Fruit fly (Drosophila melanogaster): ENCODE results near the gene CG9072.

The CG9072 gene

dm6 chrX:15127880-15128644 is 32.2 kb upstream of the CG9072 start (continued):
- TF ChIP-seq grau (tag; optimal IDR thresholded peaks at IDR 0.05) (peak; percentile 13), Hr51 (GFP tag; optimal IDR thresholded peaks at IDR 0.05) (peak in 1 of 2 experiments; percentile 19), CG12299 (tag; optimal IDR thresholded peaks at IDR 0.05) (no peak)

dm6 chrX:15125496-15125895 is 29.7 kb upstream of the CG9072 start, which contains the start of gene drd:
Gene drd (plus strand): TSS chrX:15125753.
- no peak for TF ChIP-seq shn (GFP tag; optimal IDR thresholded peaks at IDR 0.05)
- TF ChIP-seq Nf-YA (GFP tag; IDR thresholded peaks at IDR 0.05) = no peak
- TF ChIP-seq CG5180 (GFP tag; optimal IDR thresholded peaks at IDR 0.05) = peak; percentile 79
- peak; percentile 42 for TF ChIP-seq cg (GFP tag; optimal IDR thresholded peaks at IDR 0.05)
- peak; percentile 13 for TF ChIP-seq CG15514 (GFP tag; optimal IDR thresholded peaks at IDR 0.05)
- no peak for TF ChIP-seq CG6654 (GFP tag; optimal IDR thresholded peaks at IDR 0.05)
- TF ChIP-seq sr (GFP tag; IDR thresholded peaks at IDR 0.05) = 0 out of 3 replicates have a peak, but pooled peaks have one; percentile 8
- TF ChIP-seq CG14050 (GFP tag; IDR thresholded peaks at IDR 0.05) = peak; percentile 40; the same call in 1 of the 3 replicates
- peak; percentile 71 for TF ChIP-seq Med (GFP tag)
- peak; percentile 89 for TF ChIP-seq Deaf1 (tag; optimal IDR thresholded peaks at IDR 0.05)
- TF ChIP-seq Spps (tag; optimal IDR thresholded peaks at IDR 0.05) = no peak
- peak; percentile 13 for TF ChIP-seq CG13894 (tag; optimal IDR thresholded peaks at IDR 0.05)
- 0 out of 4 replicates have a peak, but pooled peaks have one; percentile 62 for TF ChIP-seq chinmo (GFP tag; IDR thresholded peaks at IDR 0.05; ENCODE audit: partially characterized antibody)

dm6 chrX:15123418-15123994 is 27.7 kb upstream of the CG9072 start:
- TF ChIP-seq CG30403 (GFP tag; optimal IDR thresholded peaks at IDR 0.05) (peak; percentile 14), Sox102F (GFP tag; optimal IDR thresholded peaks at IDR 0.05) (peak; percentile 49), CG17359 (tag; optimal IDR thresholded peaks at IDR 0.05) (peak; percentile 8), Tbp (GFP tag; optimal IDR thresholded peaks at IDR 0.05) (no peak), CoRest (tag; optimal IDR thresholded peaks at IDR 0.05) (peak; percentile 9), CG18262 (tag; optimal IDR thresholded peaks at IDR 0.05) (peak; percentile 38), Blimp-1 (GFP tag; optimal IDR thresholded peaks at IDR 0.05) (peak; percentile 8), CG7556 (GFP tag; optimal IDR thresholded peaks at IDR 0.05) (peak; percentile 5), lola (GFP tag; optimal IDR thresholded peaks at IDR 0.05) (peak in 1 of 3 experiments; percentile 3), vnd (GFP tag; IDR thresholded peaks at IDR 0.05; ENCODE audit: partially characterized antibody) (no peak), D19A (tag; optimal IDR thresholded peaks at IDR 0.05) (no peak), Drgx (GFP tag; IDR thresholded peaks at IDR 0.05) (peak; percentile 29; the same call in 1 of the 2 replicates), Kr (GFP tag; optimal IDR thresholded peaks at IDR 0.05) (no peak), gem (tag; optimal IDR thresholded peaks at IDR 0.05) (peak; percentile 51), Ssrp (tag; optimal IDR thresholded peaks at IDR 0.05) (peak; percentile 40), CG2678 (tag; optimal IDR thresholded peaks at IDR 0.05) (peak; percentile 39), CG8924 (tag; optimal IDR thresholded peaks at IDR 0.05) (peak; percentile 14), cg (GFP tag; optimal IDR thresholded peaks at IDR 0.05) (no peak), dmrt99B (tag; optimal IDR thresholded peaks at IDR 0.05) (peak; percentile 57), CG17361 (GFP tag; IDR thresholded peaks at IDR 0.05) (peak; percentile 63; the same call in 2 of the 3 replicates), Sox100B (GFP tag; optimal IDR thresholded peaks at IDR 0.05) (peak; percentile 44), CG11504 (tag; optimal IDR thresholded peaks at IDR 0.05) (peak; percentile 62), phol (tag; optimal IDR thresholded peaks at IDR 0.05) (peak; percentile 22), CG15269 (tag; optimal IDR thresholded peaks at IDR 0.05) (peak; percentile 4), CG6854 (GFP tag; optimal IDR thresholded peaks at IDR 0.05) (no peak), lmd (GFP tag; IDR thresholded peaks at IDR 0.05) (no peak), Dip2 (GFP tag; IDR thresholded peaks at IDR 0.05) (no peak), CG31441 (GFP tag; IDR thresholded peaks at IDR 0.05) (peak; percentile 27; the same call in 1 of the 2 replicates), B-H1 (GFP tag; IDR thresholded peaks at IDR 0.05) (no peak)

All from whole organism, embryonic.